Fruit fly (Drosophila melanogaster) whole organism: ENCODE measurements around the gene CG3040.

ENCODE experiments used
- CG8478 ChIP-seq: fragments of >200 bp; optimal IDR thresholded peaks from 2 replicates; lab custom pipeline; 2018; ENCODE audit warnings: inconsistent platforms
- Dll ChIP-seq: fragments of >200 bp; optimal IDR thresholded peaks from 2 replicates; lab custom pipeline; 2017
- EcR ChIP-seq, 2 experiments: fragments of >200 bp; optimal IDR thresholded peaks; 2 replicates each; lab custom pipeline; 2017; ENCODE audit warnings: missing biosample characterization in 2 of 2, missing genetic modification characterization in 2 of 2, missing genetic modification reagents in 2 of 2
- pan ChIP-seq: fragments of >200 bp; optimal IDR thresholded peaks from 2 replicates; lab custom pipeline; 2017
- psq ChIP-seq: fragments of >200 bp; optimal IDR thresholded peaks from 2 replicates; lab custom pipeline; 2017
- usp ChIP-seq: fragments of >200 bp; optimal IDR thresholded peaks from 2 replicates; lab custom pipeline; 2017; ENCODE audit warnings: missing biosample characterization, missing genetic modification characterization, mixed read lengths

Gene CG3040

DNA sequence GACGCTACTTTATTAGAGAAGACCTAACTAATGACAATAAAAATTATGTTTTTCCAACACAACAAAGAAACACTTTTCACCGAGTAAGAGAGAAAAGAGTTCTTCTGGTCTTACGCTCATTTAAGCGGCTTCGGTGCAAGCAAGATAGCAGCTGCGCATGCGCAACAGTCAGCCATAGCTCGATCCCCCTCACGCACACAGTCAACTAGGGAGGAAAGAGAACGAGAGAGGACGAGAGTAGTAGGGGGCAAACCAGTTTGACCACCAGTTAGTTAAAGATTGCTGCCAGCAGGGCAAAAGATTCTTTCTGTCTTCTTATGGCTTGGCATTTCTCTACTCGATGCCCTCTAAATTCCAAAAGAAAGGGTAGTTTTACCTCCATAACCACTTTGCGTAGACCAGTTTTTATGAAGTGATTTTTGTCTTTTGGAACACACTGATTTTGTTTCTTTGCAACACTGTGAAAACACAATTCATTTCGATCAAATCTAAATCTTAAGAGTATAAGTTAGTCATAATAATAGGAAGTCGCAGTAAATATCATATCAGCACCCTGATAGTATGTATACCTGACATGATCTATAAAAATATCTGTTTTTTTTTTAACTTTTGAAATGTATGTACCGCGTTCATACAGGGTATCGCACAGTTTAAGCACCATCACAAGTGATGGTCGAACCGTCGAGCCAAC is 27.4 kb upstream of the CG3040 start:
- TF ChIP-seq psq (no peak), pan (peak; percentile 45)

dm6 chrX:6998492-6998852 is 25.3 kb upstream of the CG3040 start, which contains the start of gene Inx2:
TSS of gene Inx2 (plus strand) at chrX:6998672.
- TF ChIP-seq psq (no peak), CG8478 (lab: Kevin White, UChicago) (no peak), Dll (peak; percentile 78), usp (GFP tag; lab: Kevin White, UChicago) (no peak), EcR (GFP tag; optimal IDR thresholded peaks at IDR 0.05; lab: Kevin White, UChicago) (peak in 1 of 2 experiments; percentile 1)

DNA sequence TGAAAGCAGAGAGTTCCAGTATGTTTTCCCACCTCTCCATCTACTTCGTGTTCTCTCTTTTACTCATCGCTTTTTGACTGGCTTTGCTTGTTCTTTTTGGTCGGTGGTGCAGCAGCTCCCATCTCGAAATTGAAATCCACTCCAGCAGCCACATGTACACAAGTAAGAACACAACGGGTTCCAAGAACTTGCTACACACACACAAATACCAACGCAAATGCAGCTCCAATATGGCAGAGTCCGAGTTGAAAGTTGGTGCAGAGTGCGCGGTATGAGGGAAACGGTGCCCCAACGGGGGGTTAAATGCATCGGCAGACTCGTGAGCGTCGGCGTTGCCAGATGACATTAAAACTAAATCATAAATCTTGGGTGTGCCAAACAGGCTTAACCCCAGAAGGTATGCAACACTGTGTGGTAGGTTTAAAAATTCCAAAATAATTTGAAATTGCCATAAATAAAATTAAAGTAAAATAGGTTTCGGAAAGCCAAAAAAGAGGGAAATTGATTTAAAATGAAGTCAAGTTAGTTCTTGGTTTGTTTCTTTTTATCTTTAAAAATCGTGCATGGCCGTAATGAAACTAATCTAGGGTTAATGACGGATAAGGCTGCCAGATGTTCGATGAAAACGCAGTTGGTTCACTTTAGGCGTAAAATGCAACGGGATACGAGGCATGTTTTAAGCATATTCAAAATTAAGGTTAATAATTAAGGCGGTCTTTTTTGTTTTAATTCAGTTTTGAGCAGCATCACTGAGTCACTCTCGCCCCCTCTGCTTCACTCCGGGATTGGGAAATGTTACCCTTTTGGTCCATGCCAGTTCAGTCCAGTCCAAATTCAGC is 24.7 kb upstream of the CG3040 start:
- TF ChIP-seq EcR (GFP tag; optimal IDR thresholded peaks at IDR 0.05; lab: Kevin White, UChicago) (no peak), Dll (no peak), pan (no peak), usp (GFP tag; lab: Kevin White, UChicago) (no peak), psq (no peak), CG8478 (lab: Kevin White, UChicago) (no peak)

dm6 chrX:6996965-6997652 is 23.9 kb upstream of the CG3040 start:
- TF ChIP-seq EcR (GFP tag; optimal IDR thresholded peaks at IDR 0.05; lab: Kevin White, UChicago) (no peak), usp (GFP tag; lab: Kevin White, UChicago) (no peak), pan (no peak), CG8478 (lab: Kevin White, UChicago) (no peak), psq (no peak), Dll (no peak)

- no peak for TF ChIP-seq pan
- no peak for TF ChIP-seq EcR (GFP tag; optimal IDR thresholded peaks at IDR 0.05; lab: Kevin White, UChicago)
- TF ChIP-seq psq: no peak
- TF ChIP-seq usp (GFP tag; lab: Kevin White, UChicago): no peak
- TF ChIP-seq CG8478 (lab: Kevin White, UChicago): no peak
Measured at dm6 chrX:6996130-6996529, 22.9 kb upstream of the CG3040 start.

- TF ChIP-seq psq (no peak), pan (no peak), EcR (GFP tag; optimal IDR thresholded peaks at IDR 0.05; lab: Kevin White, UChicago) (no peak), Dll (no peak), CG8478 (lab: Kevin White, UChicago) (no peak)
Measured at dm6 chrX:6995258-6995657, 22.1 kb upstream of the CG3040 start.

dm6 chrX:6994473-6995179 is 21.4 kb upstream of the CG3040 start:
- TF ChIP-seq psq (no peak), CG8478 (lab: Kevin White, UChicago) (no peak), usp (GFP tag; lab: Kevin White, UChicago) (no peak), EcR (GFP tag; optimal IDR thresholded peaks at IDR 0.05; lab: Kevin White, UChicago) (no peak), pan (no peak), Dll (no peak)

DNA sequence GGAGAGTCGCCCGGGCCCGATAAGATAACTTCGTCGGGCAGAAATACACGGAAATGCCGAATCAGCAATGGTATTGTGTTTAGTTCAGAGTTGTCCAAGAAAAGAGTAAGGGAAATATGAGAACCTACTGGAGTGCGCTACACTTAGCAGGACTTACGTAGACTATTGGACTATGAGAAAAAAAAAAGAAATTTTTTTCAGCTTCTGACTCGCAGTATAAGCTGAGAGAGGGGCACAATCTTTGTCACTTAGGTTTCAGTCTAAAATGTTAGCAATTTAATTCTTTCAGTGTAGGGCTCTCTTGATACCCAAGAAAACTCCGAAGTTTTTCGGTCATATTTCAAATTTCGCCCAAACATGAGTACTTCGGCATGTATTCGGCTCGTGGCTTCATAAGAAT is 20.6 kb upstream of the CG3040 start:
- no peak for TF ChIP-seq usp (GFP tag; lab: Kevin White, UChicago)

DNA sequence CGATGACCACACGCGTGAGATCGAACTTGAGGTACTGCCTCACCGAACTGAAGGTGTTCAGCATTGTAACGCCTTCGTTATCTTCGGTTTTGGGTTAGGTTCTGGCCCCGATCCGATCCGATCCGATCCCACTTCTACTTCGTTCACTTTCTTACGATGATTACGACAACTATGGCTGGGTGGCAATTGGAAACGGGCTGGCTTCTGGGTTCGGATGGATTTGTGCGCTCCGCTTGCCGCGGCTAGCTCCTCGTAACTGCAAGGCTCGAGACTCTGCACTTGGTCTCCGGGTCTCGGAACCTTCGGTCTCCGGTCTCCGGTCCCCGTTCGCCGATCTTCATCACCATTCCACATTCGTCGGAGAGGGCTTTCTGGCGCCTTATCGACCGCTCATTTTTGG is 20.2 kb upstream of the CG3040 start, which contains the start of gene Inx7:
TSS of gene Inx7 (minus strand) at position 263 of the 400 bp plus-strand sequence.
- TF ChIP-seq CG8478 (lab: Kevin White, UChicago) (no peak), Dll (no peak), usp (GFP tag; lab: Kevin White, UChicago) (no peak), EcR (GFP tag; optimal IDR thresholded peaks at IDR 0.05; lab: Kevin White, UChicago) (no peak), psq (no peak), pan (no peak)

DNA sequence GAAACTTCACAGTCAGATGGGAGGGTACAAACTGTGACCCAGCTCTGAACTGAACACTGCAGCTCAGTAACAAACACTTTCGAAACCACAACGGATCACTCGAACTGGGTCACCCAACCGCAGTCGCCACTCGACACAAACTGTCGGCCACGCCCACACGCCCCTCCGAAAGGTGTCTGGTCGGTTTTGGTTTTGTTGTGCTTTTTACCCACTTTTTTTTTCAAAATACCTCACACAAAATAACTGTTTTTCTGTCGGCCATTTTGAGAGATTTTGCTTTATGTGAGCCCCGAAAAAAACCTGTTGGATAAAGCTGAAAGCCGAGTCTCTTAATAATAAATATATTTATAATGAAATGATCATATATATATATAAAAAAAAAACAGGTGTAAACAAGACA is 18.1 kb upstream of the CG3040 start, which contains the start of gene ogre:
TSS of gene ogre (minus strand) at position 33 of the 400 bp plus-strand sequence.
- TF ChIP-seq CG8478 (lab: Kevin White, UChicago) (no peak), psq (no peak), pan (no peak), usp (GFP tag; lab: Kevin White, UChicago) (no peak), EcR (GFP tag; optimal IDR thresholded peaks at IDR 0.05; lab: Kevin White, UChicago) (no peak), Dll (no peak)

DNA sequence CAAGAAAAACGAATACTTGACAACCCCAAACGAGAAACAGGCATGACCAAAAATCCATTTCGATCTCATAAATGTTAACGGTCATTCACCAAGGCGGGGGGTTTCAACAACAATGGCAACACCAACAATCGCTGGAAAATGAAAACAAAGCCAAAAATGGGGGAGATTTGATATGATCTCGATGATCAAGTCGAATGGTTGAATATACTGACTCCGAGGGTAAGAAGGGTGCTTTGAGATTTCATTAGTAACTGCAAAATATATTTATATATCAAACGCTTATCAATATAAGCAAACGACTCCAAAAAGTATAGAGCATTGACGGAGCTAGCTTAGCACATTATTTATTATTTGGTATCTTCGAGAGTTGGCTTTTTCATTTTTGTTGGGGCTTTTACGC is 16.9 kb upstream of the CG3040 start:
- no peak for TF ChIP-seq psq
- no peak for TF ChIP-seq usp (GFP tag; lab: Kevin White, UChicago)
- TF ChIP-seq CG8478 (lab: Kevin White, UChicago): no peak
- no peak for TF ChIP-seq pan
- no peak for TF ChIP-seq Dll
- TF ChIP-seq EcR (GFP tag; optimal IDR thresholded peaks at IDR 0.05; lab: Kevin White, UChicago): no peak
